Worm (Caenorhabditis elegans): ENCODE data around the gene ceph-41.

DNA sequence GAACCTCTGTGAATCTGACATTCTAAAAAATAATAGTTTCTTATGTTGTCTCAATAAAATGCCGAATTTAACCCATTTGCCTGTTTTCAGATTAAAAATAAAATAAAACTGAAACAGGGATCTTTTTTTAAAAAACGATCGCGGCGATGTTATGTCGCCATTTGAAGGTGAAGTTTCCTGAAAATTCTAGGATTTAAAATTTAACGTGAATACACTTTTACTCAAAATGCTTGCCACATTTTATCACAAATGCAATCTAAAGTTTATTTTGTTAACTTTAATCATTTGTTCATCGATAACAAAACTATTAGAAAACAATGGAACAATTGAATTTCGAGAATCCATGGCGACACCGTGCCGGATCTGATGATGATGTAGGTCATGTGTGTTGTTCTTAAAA is 27.4 kb upstream of the ceph-41 start, which contains the start of gene Y42H9AR.2:
- TF ChIP-seq nhr-77 (tag; optimal IDR thresholded peaks at IDR 0.05) (no peak), nhr-85 (tag) (no peak), unc-62 (GFP tag; optimal IDR thresholded peaks at IDR 0.05) (no peak), ztf-4 (tag; optimal IDR thresholded peaks at IDR 0.05) (no peak), lsy-2 (tag; optimal IDR thresholded peaks at IDR 0.05) (no peak), lin-35 (GFP tag; optimal IDR thresholded peaks at IDR 0.05) (no peak)

Measured in whole organism, L1 larva.